Worm (Caenorhabditis elegans) whole organism, L2 larva: ENCODE results near the gene K09E2.1.

Source experiments
- blmp-1 ChIP-seq: sonication (generic microtip); optimal IDR thresholded peaks from 2 replicates; lab custom pipeline; 2017; ENCODE audit warnings: missing genetic modification characterization, mild to moderate bottlenecking, missing compliant biosample characterization, antibody characterized with exemption, moderate library complexity; ENCODE audit not compliant: insufficient read depth
- ceh-82 ChIP-seq: fragments of 150-350 bp; optimal IDR thresholded peaks from 2 replicates; lab custom pipeline; 2014; ENCODE audit warnings: missing biosample characterization, missing genetic modification characterization
- elt-1 ChIP-seq: fragments of 150-350 bp; optimal IDR thresholded peaks from 2 replicates; lab custom pipeline; 2014; ENCODE audit warnings: missing biosample characterization, missing genetic modification characterization
- lin-13 ChIP-seq: fragments of 150-350 bp; optimal IDR thresholded peaks from 2 replicates; lab custom pipeline; 2014; ENCODE audit warnings: missing biosample characterization, missing genetic modification reagents, missing genetic modification characterization
- mdl-1 ChIP-seq, 2 experiments: fragments of 150-350 bp in 1 of 2; sonication (generic microtip) in 1 of 2; optimal IDR thresholded peaks; 2 replicates each; lab custom pipeline; 2017; ENCODE audit warnings: missing biosample characterization in 2 of 2, missing genetic modification characterization in 2 of 2
- nhr-11 ChIP-seq: fragments of 150-350 bp; optimal IDR thresholded peaks from 2 replicates; lab custom pipeline; 2014; ENCODE audit warnings: missing biosample characterization, missing genetic modification characterization
- nhr-12 ChIP-seq: fragments of 150-350 bp; optimal IDR thresholded peaks from 2 replicates; lab custom pipeline; 2014; ENCODE audit warnings: missing biosample characterization, missing genetic modification characterization
- nhr-77 ChIP-seq: fragments of 150-350 bp; optimal IDR thresholded peaks from 2 replicates; lab custom pipeline; 2014; ENCODE audit warnings: missing biosample characterization, missing genetic modification characterization
- skn-1 ChIP-seq: sonication (generic microtip); optimal IDR thresholded peaks from 2 replicates; lab custom pipeline; 2017; ENCODE audit warnings: missing biosample characterization, missing genetic modification characterization
- snpc-4 ChIP-seq: fragments of 150-350 bp; optimal IDR thresholded peaks from 2 replicates; lab custom pipeline; 2014; ENCODE audit warnings: missing biosample characterization, missing genetic modification characterization
- unc-62 ChIP-seq: fragments of 150-350 bp; optimal IDR thresholded peaks from 2 replicates; lab custom pipeline; 2014; ENCODE audit warnings: missing biosample characterization, missing genetic modification reagents, missing genetic modification characterization

- TF ChIP-seq nhr-11 (no peak), nhr-77 (tag; lab: Kevin White, UChicago) (no peak), unc-62 (no peak), ceh-82 (tag; lab: Kevin White, UChicago) (no peak), nhr-12 (no peak), elt-1 (tag; lab: Kevin White, UChicago) (no peak), skn-1 (tag; lab: Kevin White, UChicago) (no peak), mdl-1 (tag; optimal IDR thresholded peaks at IDR 0.05; lab: Kevin White, UChicago) (no peak), snpc-4 (tag; lab: Kevin White, UChicago) (no peak), blmp-1 (no peak), lin-13 (GFP tag; lab: Kevin White, UChicago) (no peak)
Observed at ce11 chrX:8681600-8681999, at the start of gene K09E2.1.
